Worm (Caenorhabditis elegans): ENCODE data around the gene nra-1.

DNA sequence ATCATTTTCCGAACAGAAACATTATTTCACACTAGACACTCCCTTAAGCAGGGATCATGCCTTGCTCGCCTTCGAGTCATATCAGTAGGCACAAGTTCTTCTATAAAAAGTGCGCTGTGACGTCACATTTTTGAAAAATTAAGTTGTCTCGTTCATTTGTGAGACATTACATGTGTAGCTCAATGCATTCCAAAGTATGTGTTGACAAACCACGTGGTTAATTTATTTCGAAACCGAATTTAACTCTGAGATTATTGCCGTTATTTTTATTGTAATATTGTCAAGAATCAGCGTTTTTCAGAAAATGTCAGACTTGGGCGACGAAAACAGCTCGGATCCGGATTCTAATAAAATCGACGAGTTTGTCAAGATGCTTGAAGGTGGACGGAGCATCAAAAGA is 10.5 kb upstream of the nra-1 start, which contains the start of gene T28F3.5:
- no peak for TF ChIP-seq ets-4 (tag; optimal IDR thresholded peaks at IDR 0.05)
- no peak for TF ChIP-seq pqm-1 (tag; optimal IDR thresholded peaks at IDR 0.05)

Data from whole organism, late embryonic.